Worm (Caenorhabditis elegans): Measurements from ENCODE around the gene C06E4.1.
A peak's percentile ranks its signal among the peaks of the same experiment; 100 is the strongest.

DNA sequence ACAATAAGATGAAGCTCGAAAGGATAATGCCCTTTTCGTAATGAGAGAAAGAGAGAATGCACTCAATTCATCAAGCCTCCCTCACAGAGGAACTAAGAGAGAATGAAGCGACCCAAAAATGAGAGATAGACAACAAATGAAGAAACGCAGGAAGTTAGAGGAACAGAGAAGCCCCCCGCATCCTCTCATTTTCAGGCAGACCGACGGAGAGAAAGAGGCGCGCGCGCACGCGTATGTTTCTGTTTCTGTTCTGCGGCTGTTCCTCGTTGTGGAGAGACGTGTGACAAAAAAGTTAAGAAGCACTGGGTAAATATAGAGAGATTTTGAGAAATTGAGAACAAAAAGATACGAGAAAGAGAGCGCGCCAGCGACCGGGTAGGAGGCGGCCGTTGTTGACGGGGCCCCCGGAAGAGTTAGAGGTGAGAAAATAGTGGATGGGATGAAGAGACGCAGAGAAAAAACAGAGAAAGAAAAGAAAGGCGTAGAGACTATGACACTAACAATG, 36.9 kb downstream of the C06E4.1 start:
- TF ChIP-seq tbx-11 (GFP tag; IDR thresholded peaks at IDR 0.05) (no peak), ama-1 (optimal IDR thresholded peaks at IDR 0.05) (no peak), flt-1 (GFP tag; IDR thresholded peaks at IDR 0.05) (no peak), ceh-13 (GFP tag; optimal IDR thresholded peaks at IDR 0.05) (no peak), aly-1 (tag; optimal IDR thresholded peaks at IDR 0.05) (peak; percentile 56), pes-1 (GFP tag; IDR thresholded peaks at IDR 0.05) (no peak), B0310.2 (tag; optimal IDR thresholded peaks at IDR 0.05) (no peak), tra-4 (tag; optimal IDR thresholded peaks at IDR 0.05) (no peak)
